Worm (Caenorhabditis elegans): ENCODE measurements around the gene R08F11.4.

DNA sequence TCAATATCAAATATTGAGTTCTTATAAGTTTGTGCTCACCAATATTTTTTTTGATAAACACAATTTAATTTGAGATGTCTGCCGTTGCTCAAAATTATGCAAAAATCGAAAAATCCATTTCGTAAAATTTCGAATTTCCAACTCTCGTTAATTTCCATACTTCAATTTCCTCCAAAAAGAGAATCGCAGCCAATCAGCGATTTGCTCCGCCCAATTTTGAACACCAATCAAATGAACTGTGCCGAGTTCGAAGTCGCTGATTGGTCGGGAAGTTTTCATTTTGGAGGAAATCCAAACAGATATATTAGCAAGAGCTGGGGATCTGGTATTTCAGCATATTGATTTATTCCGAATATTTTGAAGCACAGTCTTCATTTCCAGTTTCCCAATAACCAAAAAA is 2.5 kb upstream of the R08F11.4 start:
- no peak for TF ChIP-seq lin-15B (tag; optimal IDR thresholded peaks at IDR 0.05)
- TF ChIP-seq aly-2 (tag; optimal IDR thresholded peaks at IDR 0.05): no peak
- no peak for TF ChIP-seq snpc-4 (tag; optimal IDR thresholded peaks at IDR 0.05)
- no peak for TF ChIP-seq zag-1 (tag; optimal IDR thresholded peaks at IDR 0.05)
- no peak for TF ChIP-seq ztf-11 (tag; optimal IDR thresholded peaks at IDR 0.05)
- no peak for TF ChIP-seq skn-1 (tag; optimal IDR thresholded peaks at IDR 0.05)
- TF ChIP-seq unc-39 (tag; optimal IDR thresholded peaks at IDR 0.05): no peak
- no peak for TF ChIP-seq nhr-11 (tag; optimal IDR thresholded peaks at IDR 0.05)
- TF ChIP-seq nhr-12 (tag; optimal IDR thresholded peaks at IDR 0.05): no peak
- no peak for TF ChIP-seq nhr-237 (tag; optimal IDR thresholded peaks at IDR 0.05)
- no peak for TF ChIP-seq jun-1 (tag; optimal IDR thresholded peaks at IDR 0.05)
- TF ChIP-seq unc-62 (GFP tag; optimal IDR thresholded peaks at IDR 0.05): no peak
- TF ChIP-seq nhr-23 (tag; optimal IDR thresholded peaks at IDR 0.05): no peak
